Worm (Caenorhabditis elegans): Measurements from ENCODE around the gene srv-34.

Gene srv-34

DNA sequence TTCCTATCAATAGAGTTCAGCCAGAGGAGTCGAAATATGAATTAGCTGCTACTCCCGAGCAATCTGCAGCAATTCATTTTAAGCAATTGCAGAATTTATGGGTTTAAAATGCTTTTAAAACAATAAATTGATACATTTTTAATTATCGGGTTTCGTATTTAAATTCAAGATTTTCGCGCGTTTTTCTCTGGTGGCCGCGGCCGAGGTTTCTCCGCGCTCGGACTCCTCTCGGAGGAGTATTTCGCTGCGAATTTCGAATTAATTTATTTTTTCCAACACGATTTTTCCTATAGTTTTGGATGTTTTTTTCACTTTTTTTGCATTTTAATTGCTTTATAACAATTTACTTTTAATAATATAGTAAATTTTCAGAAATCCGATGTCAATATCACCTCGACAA lies 26.9 kb upstream of the srv-34 start, which contains the start of gene F13A7.14 (continued):
- TF ChIP-seq xnd-1 (tag; optimal IDR thresholded peaks at IDR 0.05) (peak; percentile 6), lin-35 (GFP tag; optimal IDR thresholded peaks at IDR 0.05) (peak; percentile 16 to 90 (median 30)), akir-1 (GFP tag; optimal IDR thresholded peaks at IDR 0.05) (peak; percentile 61), ekl-4 (GFP tag; IDR thresholded peaks at IDR 0.05) (no peak), attf-6 (GFP tag; IDR thresholded peaks at IDR 0.05) (peak; percentile 76), ceh-79 (tag; optimal IDR thresholded peaks at IDR 0.05) (no peak), sea-2 (GFP tag; IDR thresholded peaks at IDR 0.05) (no peak), him-1 (tag; optimal IDR thresholded peaks at IDR 0.05) (no peak), mes-4 (tag; optimal IDR thresholded peaks at IDR 0.05) (no peak), pbrm-1 (GFP tag; IDR thresholded peaks at IDR 0.05) (no peak), tlf-1 (GFP tag; optimal IDR thresholded peaks at IDR 0.05) (no peak), nfya-1 (tag; optimal IDR thresholded peaks at IDR 0.05; ENCODE audit: borderline replicate concordance, insufficient read depth) (no peak), efl-1 (GFP tag; optimal IDR thresholded peaks at IDR 0.05) (peak; percentile 73), nfya-2 (GFP tag; IDR thresholded peaks at IDR 0.05) (no peak), egl-18 (GFP tag; IDR thresholded peaks at IDR 0.05) (no peak), snpc-3.4 (tag; optimal IDR thresholded peaks at IDR 0.05) (peak; percentile 31), lin-54 (GFP tag; optimal IDR thresholded peaks at IDR 0.05) (peak; percentile 89), zfh-2 (GFP tag; conservative IDR thresholded peaks at IDR 0.05) (no peak), chd-7 (tag; optimal IDR thresholded peaks at IDR 0.05) (peak; percentile 47), mcd-1 (GFP tag; IDR thresholded peaks at IDR 0.05) (peak; percentile 86), B0019.2 (GFP tag; conservative IDR thresholded peaks at IDR 0.05) (no peak), cebp-1 (GFP tag; IDR thresholded peaks at IDR 0.05) (no peak), cebp-1 (tag; optimal IDR thresholded peaks at IDR 0.05) (peak; percentile 39), lsy-27 (tag; optimal IDR thresholded peaks at IDR 0.05; ENCODE audit: borderline replicate concordance, insufficient read depth) (no peak), sptf-2 (GFP tag; optimal IDR thresholded peaks at IDR 0.05) (no peak), F55B11.4 (tag; optimal IDR thresholded peaks at IDR 0.05; ENCODE audit: borderline replicate concordance, insufficient read depth) (no peak), F39B2.1 (GFP tag; IDR thresholded peaks at IDR 0.05) (no peak), Y56A3A.18 (GFP tag; IDR thresholded peaks at IDR 0.05) (no peak), ztf-25 (GFP tag; IDR thresholded peaks at IDR 0.05) (no peak), lag-1 (GFP tag; IDR thresholded peaks at IDR 0.05) (no peak), athp-1 (tag; optimal IDR thresholded peaks at IDR 0.05) (peak; percentile 42), ztf-18 (tag; optimal IDR thresholded peaks at IDR 0.05) (no peak), Y53F4B.3 (GFP tag; IDR thresholded peaks at IDR 0.05) (no peak), unc-62 (GFP tag; optimal IDR thresholded peaks at IDR 0.05) (no peak), snpc-1.1 (tag; optimal IDR thresholded peaks at IDR 0.05; ENCODE audit: insufficient read depth) (no peak), bed-2 (GFP tag; IDR thresholded peaks at IDR 0.05) (peak; percentile 89), nfyb-1 (GFP tag; IDR thresholded peaks at IDR 0.05) (no peak), egrh-3 (GFP tag; IDR thresholded peaks at IDR 0.05) (0 out of 2 replicates have a peak, but pooled peaks have one; percentile 42), egl-44 (GFP tag; IDR thresholded peaks at IDR 0.05) (peak; percentile 17; the same call in 1 of the 2 replicates), somi-1 (GFP tag; optimal IDR thresholded peaks at IDR 0.05) (peak; percentile 2), zim-3 (tag; optimal IDR thresholded peaks at IDR 0.05) (no peak), D2030.7 (GFP tag; IDR thresholded peaks at IDR 0.05) (peak; percentile 54), ztf-28 (GFP tag; IDR thresholded peaks at IDR 0.05) (no peak), ceh-100 (GFP tag; IDR thresholded peaks at IDR 0.05) (0 out of 2 replicates have a peak, but pooled peaks have one; percentile 38), T07F8.4 (tag; optimal IDR thresholded peaks at IDR 0.05) (no peak), unc-130 (GFP tag; optimal IDR thresholded peaks at IDR 0.05) (peak; percentile 53), aptf-3 (GFP tag; IDR thresholded peaks at IDR 0.05) (no peak), die-1 (tag; optimal IDR thresholded peaks at IDR 0.05) (no peak), hmg-1.2 (GFP tag; IDR thresholded peaks at IDR 0.05) (no peak)
